Fruit fly (Drosophila melanogaster): ENCODE measurements around the gene TkR99D.

Gene TkR99D

DNA sequence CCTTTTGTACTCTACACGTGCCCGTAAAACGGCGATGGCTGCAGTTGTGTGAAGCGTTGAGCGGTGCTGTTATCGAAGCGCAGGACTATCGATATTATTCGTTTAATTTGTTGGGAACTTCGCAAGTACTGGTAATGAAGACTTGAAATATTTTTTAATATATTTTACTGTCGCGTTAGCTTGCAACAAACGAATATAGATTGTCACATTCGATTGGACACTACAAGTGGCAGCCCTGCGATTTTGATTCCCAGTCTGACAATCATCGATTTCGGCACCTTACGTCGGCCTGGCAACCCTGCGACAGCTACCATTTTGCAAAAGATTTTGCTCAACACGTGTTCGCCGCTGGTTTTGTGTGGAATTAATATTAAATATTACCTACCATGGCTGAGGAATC is 35.4 kb upstream of the TkR99D start, which contains the start of the genes Nlp and Nph (continued):
- no peak for TF ChIP-seq esg (GFP tag; conservative IDR thresholded peaks at IDR 0.05)
- peak; percentile 13 for TF ChIP-seq ind (GFP tag; optimal IDR thresholded peaks at IDR 0.05)
- no peak for TF ChIP-seq HLH54F (GFP tag; optimal IDR thresholded peaks at IDR 0.05)
- no peak for TF ChIP-seq Elba2 (GFP tag; optimal IDR thresholded peaks at IDR 0.05)
- no peak for TF ChIP-seq dmrt99B (tag; optimal IDR thresholded peaks at IDR 0.05)
- TF ChIP-seq jing (GFP tag; optimal IDR thresholded peaks at IDR 0.05), result no peak
- no peak for TF ChIP-seq nau (GFP tag; optimal IDR thresholded peaks at IDR 0.05)
- no peak for TF ChIP-seq sd (tag; optimal IDR thresholded peaks at IDR 0.05)
- TF ChIP-seq CG32767 (GFP tag; IDR thresholded peaks at IDR 0.05), result no peak
- no peak for TF ChIP-seq zfh2 (GFP tag; optimal IDR thresholded peaks at IDR 0.05)
- TF ChIP-seq Mrtf (GFP tag; IDR thresholded peaks at IDR 0.05), result no peak
- TF ChIP-seq CG34422 (GFP tag; IDR thresholded peaks at IDR 0.05), result peak; percentile 51; the same call in 1 of the 3 replicates
- TF ChIP-seq CG4617 (GFP tag; optimal IDR thresholded peaks at IDR 0.05; ENCODE audit: borderline replicate concordance), result peak; percentile 28
- TF ChIP-seq CG16813 (GFP tag; IDR thresholded peaks at IDR 0.05; ENCODE audit: partially characterized antibody), result peak; percentile 86
- peak; percentile 32 for TF ChIP-seq CG18476 (GFP tag; optimal IDR thresholded peaks at IDR 0.05)
- TF ChIP-seq CG31441 (GFP tag; IDR thresholded peaks at IDR 0.05), result no peak
- TF ChIP-seq kah (GFP tag; optimal IDR thresholded peaks at IDR 0.05), result peak; percentile 75
- no peak for TF ChIP-seq CG10366 (GFP tag; IDR thresholded peaks at IDR 0.05)
- no peak for TF ChIP-seq sc (optimal IDR thresholded peaks at IDR 0.05)
- no peak for TF ChIP-seq sc (GFP tag; optimal IDR thresholded peaks at IDR 0.05)
- TF ChIP-seq grn (GFP tag; optimal IDR thresholded peaks at IDR 0.05), result no peak
- peak; percentile 33 for TF ChIP-seq cwo (GFP tag; optimal IDR thresholded peaks at IDR 0.05)
- TF ChIP-seq CG10209 (GFP tag; optimal IDR thresholded peaks at IDR 0.05), result no peak
- TF ChIP-seq CG13424 (tag; optimal IDR thresholded peaks at IDR 0.05), result peak; percentile 15
- TF ChIP-seq grau (tag; optimal IDR thresholded peaks at IDR 0.05), result peak; percentile 35
- TF ChIP-seq Sry-δ (GFP tag; optimal IDR thresholded peaks at IDR 0.05), result peak; percentile 81
- TF ChIP-seq CG1529 (GFP tag; optimal IDR thresholded peaks at IDR 0.05), result no peak
- TF ChIP-seq tin (GFP tag; optimal IDR thresholded peaks at IDR 0.05), result peak; percentile 43
- TF ChIP-seq gcm2 (GFP tag; optimal IDR thresholded peaks at IDR 0.05), result no peak
- peak; percentile 85; the same call in 2 of the 3 replicates for TF ChIP-seq zen2 (GFP tag; IDR thresholded peaks at IDR 0.05; ENCODE audit: partially characterized antibody)
- TF ChIP-seq CG3847 (GFP tag; IDR thresholded peaks at IDR 0.05), result 0 out of 2 replicates have a peak, but pooled peaks have one; percentile 53
- TF ChIP-seq CG31365 (tag; optimal IDR thresholded peaks at IDR 0.05), result no peak
- peak; percentile 92 for TF ChIP-seq phol (tag; optimal IDR thresholded peaks at IDR 0.05)
- no peak for TF ChIP-seq pan (optimal IDR thresholded peaks at IDR 0.05)
- no peak for TF ChIP-seq pan (GFP tag; optimal IDR thresholded peaks at IDR 0.05 in 1 of 2, IDR thresholded peaks at IDR 0.05 in 1 of 2)
- TF ChIP-seq Spps (tag; optimal IDR thresholded peaks at IDR 0.05), result peak; percentile 7
- peak in 1 of 2 experiments; percentile 9 for TF ChIP-seq insv (GFP tag; optimal IDR thresholded peaks at IDR 0.05)
- no peak for TF ChIP-seq CG15479 (GFP tag; optimal IDR thresholded peaks at IDR 0.05)
- peak; percentile 10 for TF ChIP-seq CG18764 (GFP tag; optimal IDR thresholded peaks at IDR 0.05)
- TF ChIP-seq crp (GFP tag; optimal IDR thresholded peaks at IDR 0.05), result peak in 1 of 2 experiments; percentile 26
- no peak for TF ChIP-seq TFAM (GFP tag; optimal IDR thresholded peaks at IDR 0.05)
- TF ChIP-seq nerfin-2 (GFP tag; IDR thresholded peaks at IDR 0.05; ENCODE audit: partially characterized antibody), result peak; percentile 78
- no peak for TF ChIP-seq CG18599 (GFP tag; optimal IDR thresholded peaks at IDR 0.05)
- peak; percentile 6 for TF ChIP-seq Chrac-16 (GFP tag; optimal IDR thresholded peaks at IDR 0.05)
- TF ChIP-seq sens (GFP tag), result peak; percentile 80
- peak; percentile 94 for TF ChIP-seq Doc3 (GFP tag; IDR thresholded peaks at IDR 0.05; ENCODE audit: partially characterized antibody)
- TF ChIP-seq BtbVII (GFP tag; optimal IDR thresholded peaks at IDR 0.05), result no peak
- peak; percentile 63 for TF ChIP-seq CG10267 (tag; optimal IDR thresholded peaks at IDR 0.05)
- no peak for TF ChIP-seq hth (optimal IDR thresholded peaks at IDR 0.05)
- TF ChIP-seq Nf-YC (tag; optimal IDR thresholded peaks at IDR 0.05), result peak; percentile 39
- TF ChIP-seq stc (GFP tag; IDR thresholded peaks at IDR 0.05), result no peak
